Worm (Caenorhabditis elegans): ENCODE data around the gene F59B10.3.

DNA sequence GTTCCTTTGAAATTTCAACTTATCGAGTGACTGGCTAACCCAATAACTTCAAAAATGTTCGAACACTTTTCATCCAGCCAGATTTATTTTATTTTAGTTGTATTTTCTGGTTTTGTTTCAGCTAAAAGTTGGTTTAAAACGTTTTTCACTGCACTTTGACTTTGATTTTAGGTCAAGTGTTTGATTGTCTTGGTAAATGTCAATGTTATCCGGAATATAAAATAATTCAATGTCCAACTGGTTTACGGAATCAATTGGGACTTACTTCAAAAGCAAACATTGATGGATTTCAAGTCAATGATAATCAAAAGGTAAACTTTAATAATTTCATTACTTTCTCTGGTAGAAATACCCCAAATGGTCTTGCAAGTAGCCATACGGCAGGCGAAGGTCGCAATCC is 26.5 kb upstream of the F59B10.3 start:
- TF ChIP-seq alr-1 (tag; optimal IDR thresholded peaks at IDR 0.05) (no peak), ztf-4 (tag; optimal IDR thresholded peaks at IDR 0.05) (no peak), skn-1 (tag; optimal IDR thresholded peaks at IDR 0.05) (no peak), unc-55 (GFP tag; optimal IDR thresholded peaks at IDR 0.05) (no peak), unc-62 (GFP tag; optimal IDR thresholded peaks at IDR 0.05) (no peak), lin-39 (tag; optimal IDR thresholded peaks at IDR 0.05) (no peak), lsy-2 (tag; optimal IDR thresholded peaks at IDR 0.05) (no peak)

Data from whole organism, L2 larva.